Worm (Caenorhabditis elegans): Measurements from ENCODE around the gene T24C2.3.

DNA sequence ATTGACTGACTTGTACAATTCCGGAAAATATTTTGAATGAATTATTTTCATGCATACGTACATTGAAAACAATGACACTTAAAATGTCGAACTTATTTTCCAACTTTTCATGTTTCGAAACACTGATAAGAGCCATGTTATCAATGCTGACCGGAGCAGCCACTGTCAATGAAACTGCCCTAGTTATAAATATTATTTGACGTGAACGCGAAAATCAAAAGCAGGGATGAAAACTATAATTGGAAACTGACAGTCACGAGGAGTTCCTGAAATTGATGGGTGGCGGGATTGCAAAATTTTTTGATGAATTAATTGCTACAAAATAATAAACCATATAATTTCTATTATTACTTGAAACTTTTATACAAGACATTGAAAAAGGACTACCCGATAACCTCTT lies 3.9 kb upstream of the T24C2.3 start:
- TF ChIP-seq nhr-12 (tag; optimal IDR thresholded peaks at IDR 0.05) (no peak), ama-1 (optimal IDR thresholded peaks at IDR 0.05) (no peak), grh-1 (GFP tag; IDR thresholded peaks at IDR 0.05) (no peak), lir-3 (tag; optimal IDR thresholded peaks at IDR 0.05; ENCODE audit: poor library complexity) (no peak), sox-4 (tag; optimal IDR thresholded peaks at IDR 0.05) (no peak), nhr-77 (tag; optimal IDR thresholded peaks at IDR 0.05) (no peak)
